Worm (Caenorhabditis elegans): ENCODE results near the gene hhat-2.

DNA sequence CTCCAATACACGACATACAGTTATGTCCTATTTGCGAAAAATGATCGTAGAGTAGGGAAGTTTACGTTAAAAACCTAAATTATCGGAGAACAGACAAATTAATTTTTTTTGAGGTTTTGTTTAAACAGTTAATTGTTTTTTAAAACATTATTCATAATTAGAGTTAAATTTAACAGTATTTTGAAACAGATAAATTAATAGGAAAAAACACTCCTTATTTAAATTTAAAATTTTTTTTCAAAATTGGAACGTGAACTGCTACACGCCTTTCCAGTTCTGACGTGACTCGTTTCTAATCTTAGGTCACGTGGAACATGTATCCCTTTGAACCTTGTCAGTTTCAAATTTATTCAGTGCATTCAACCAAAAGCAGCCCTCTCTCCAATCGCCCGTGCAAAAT is 24.8 kb upstream of the hhat-2 start, which contains the start of gene Y57G11C.52:
- TF ChIP-seq klf-2 (GFP tag; conservative IDR thresholded peaks at IDR 0.05) (no peak), flt-1 (GFP tag; IDR thresholded peaks at IDR 0.05) (no peak), cog-1 (tag; optimal IDR thresholded peaks at IDR 0.05) (no peak), tab-1 (GFP tag; IDR thresholded peaks at IDR 0.05) (no peak), med-1 (GFP tag; optimal IDR thresholded peaks at IDR 0.05; ENCODE audit: insufficient read depth) (no peak), ztf-29 (GFP tag; IDR thresholded peaks at IDR 0.05) (no peak), ztf-23 (GFP tag; IDR thresholded peaks at IDR 0.05) (no peak), ref-1 (GFP tag; conservative IDR thresholded peaks at IDR 0.05) (no peak), T22C8.4 (GFP tag; IDR thresholded peaks at IDR 0.05) (no peak)

Data from whole organism, midembryonic.